Worm (Caenorhabditis elegans) whole organism, L1 larva: ENCODE results near the gene bud-31.

Experiments
- C16A3.4 ChIP-seq: fragments of 150-350 bp; optimal IDR thresholded peaks from 2 replicates; lab custom pipeline; 2014; ENCODE audit warnings: missing biosample characterization, missing genetic modification characterization
- Y116A8C.19 ChIP-seq: sonication (generic microtip); optimal IDR thresholded peaks from 2 replicates; lab custom pipeline; 2016; ENCODE audit warnings: missing compliant biosample characterization, missing genetic modification characterization, borderline replicate concordance
- aly-2 ChIP-seq: fragments of 150-350 bp; optimal IDR thresholded peaks from 2 replicates; lab custom pipeline; 2014; ENCODE audit warnings: missing biosample characterization, missing genetic modification characterization
- ama-1 ChIP-seq: fragments of 150-350 bp; optimal IDR thresholded peaks from 2 replicates; lab custom pipeline; 2014
- blmp-1 ChIP-seq: fragments of 150-350 bp; optimal IDR thresholded peaks from 2 replicates; lab custom pipeline; 2014; ENCODE audit warnings: missing biosample characterization, missing genetic modification characterization
- ces-1 ChIP-seq: fragments of 150-350 bp; optimal IDR thresholded peaks from 2 replicates; lab custom pipeline; 2014; ENCODE audit warnings: missing biosample characterization, missing genetic modification reagents, missing genetic modification characterization
- dsc-1 ChIP-seq: sonication (generic microtip); optimal IDR thresholded peaks from 2 replicates; lab custom pipeline; 2016; ENCODE audit warnings: mild to moderate bottlenecking, missing genetic modification characterization, missing compliant biosample characterization
- efl-1 ChIP-seq, 4 experiments: fragments of 150-350 bp; optimal IDR thresholded peaks in 3 of 4; peaks in 1 of 4; 1 replicate in 1 of 4; 2 replicates in 3 of 4; lab custom pipeline; 2014; ENCODE audit warnings: missing biosample characterization in 2 of 4, missing genetic modification characterization in 2 of 4, missing genetic modification reagents in 2 of 4
- efl-3 ChIP-seq: fragments of 200-800 bp; sonication (Bioruptor generic); optimal IDR thresholded peaks from 2 replicates; lab custom pipeline; 2018; ENCODE audit warnings: mild to moderate bottlenecking, missing genetic modification characterization, missing compliant biosample characterization
- egl-13 ChIP-seq: sonication (generic microtip); optimal IDR thresholded peaks from 2 replicates; lab custom pipeline; 2016; ENCODE audit warnings: missing genotype, missing genetic modification reagents, missing genetic modification characterization, missing compliant biosample characterization
- egl-27 ChIP-seq, 2 experiments: fragments of 150-350 bp in 1 of 2; sonication (generic microtip); optimal IDR thresholded peaks; 3 replicates each; lab custom pipeline; 2017 to 2018; ENCODE audit warnings: missing biosample characterization in 2 of 2, missing genetic modification characterization in 2 of 2, missing genetic modification reagents in 2 of 2
- elt-3 ChIP-seq, 6 experiments: fragments of 150-350 bp in 1 of 6; sonication (generic microtip); optimal IDR thresholded peaks; 2 replicates each; lab custom pipeline; 2017 to 2018; ENCODE audit warnings: missing biosample characterization in 6 of 6, missing genetic modification characterization in 6 of 6, inconsistent platforms in 1 of 6
- ets-5 ChIP-seq: fragments of 200-800 bp; sonication (Bioruptor generic); IDR thresholded peaks from 2 replicates; pipeline ENCODE4 v1.3.6; 2022; ENCODE audit warnings: missing genetic modification characterization, missing compliant biosample characterization
- fkh-10 ChIP-seq: sonication (generic microtip); optimal IDR thresholded peaks from 2 replicates; lab custom pipeline; 2017; ENCODE audit warnings: missing biosample characterization, missing genetic modification reagents, missing genetic modification characterization
- grh-1 ChIP-seq: fragments of 200-800 bp; sonication (Bioruptor generic); IDR thresholded peaks from 2 replicates; pipeline ENCODE4 v1.3.6; 2022; ENCODE audit warnings: missing genetic modification reagents, missing genetic modification characterization, missing compliant biosample characterization
- hlh-17 ChIP-seq: fragments of 200-800 bp; sonication (Bioruptor generic); optimal IDR thresholded peaks from 2 replicates; lab custom pipeline; 2018; ENCODE audit warnings: missing genetic modification characterization, mild to moderate bottlenecking, missing compliant biosample characterization, moderate library complexity, borderline replicate concordance
- hlh-4 ChIP-seq: sonication (generic microtip); optimal IDR thresholded peaks from 2 replicates; lab custom pipeline; 2016; ENCODE audit warnings: mild to moderate bottlenecking, missing genetic modification characterization, missing compliant biosample characterization
- isw-1 ChIP-seq: fragments of 200-800 bp; sonication (Bioruptor generic); IDR thresholded peaks from 2 replicates; pipeline ENCODE4 v1.3.6; 2022; ENCODE audit warnings: missing genetic modification characterization, missing compliant biosample characterization
- lin-13 ChIP-seq: fragments of 150-350 bp; optimal IDR thresholded peaks from 2 replicates; lab custom pipeline; 2014; ENCODE audit warnings: missing biosample characterization, missing genetic modification reagents, missing genetic modification characterization
- lin-14 ChIP-seq: fragments of 200-800 bp; sonication (Bioruptor generic); optimal IDR thresholded peaks from 2 replicates; lab custom pipeline; 2018; ENCODE audit warnings: mild to moderate bottlenecking, missing genetic modification characterization, moderate library complexity, missing compliant biosample characterization
- lin-35 ChIP-seq, 2 experiments: fragments of 150-350 bp; optimal IDR thresholded peaks; 2 replicates each; lab custom pipeline; 2014; ENCODE audit warnings: missing biosample characterization in 2 of 2, missing genetic modification characterization in 2 of 2, missing genetic modification reagents in 2 of 2
- lin-39 ChIP-seq: fragments of 150-350 bp; optimal IDR thresholded peaks from 2 replicates; lab custom pipeline; 2014; ENCODE audit warnings: missing biosample characterization, missing genetic modification reagents, missing genetic modification characterization
- mdl-1 ChIP-seq, 2 experiments: fragments of 150-350 bp; optimal IDR thresholded peaks; 2 replicates each; lab custom pipeline; 2014 to 2017; ENCODE audit warnings: missing biosample characterization in 2 of 2, missing genetic modification characterization in 2 of 2, inconsistent platforms in 1 of 2
- mep-1 ChIP-seq: fragments of 150-350 bp; optimal IDR thresholded peaks from 2 replicates; lab custom pipeline; 2014; ENCODE audit warnings: missing biosample characterization, missing genetic modification characterization
- nhr-12 ChIP-seq: sonication (generic microtip); optimal IDR thresholded peaks from 2 replicates; lab custom pipeline; 2017; ENCODE audit warnings: missing biosample characterization, missing genetic modification characterization
- nhr-19 ChIP-seq: fragments of 200-800 bp; sonication (Bioruptor generic); conservative IDR thresholded peaks from 2 replicates; pipeline ENCODE4 v1.3.6; 2022; ENCODE audit warnings: missing genetic modification characterization, missing compliant biosample characterization
- nhr-20 ChIP-seq: sonication (generic microtip); optimal IDR thresholded peaks from 2 replicates; lab custom pipeline; 2016; ENCODE audit warnings: mild to moderate bottlenecking, missing genetic modification characterization, missing compliant biosample characterization
- nhr-28 ChIP-seq: fragments of 150-350 bp; optimal IDR thresholded peaks from 2 replicates; lab custom pipeline; 2014; ENCODE audit warnings: missing biosample characterization, missing genetic modification characterization
- nhr-47 ChIP-seq: sonication (generic microtip); optimal IDR thresholded peaks from 2 replicates; lab custom pipeline; 2016; ENCODE audit warnings: mild to moderate bottlenecking, missing genetic modification characterization, moderate library complexity, missing compliant biosample characterization
- nhr-71 ChIP-seq: sonication (generic microtip); optimal IDR thresholded peaks from 2 replicates; lab custom pipeline; 2016; ENCODE audit warnings: mild to moderate bottlenecking, missing genetic modification characterization, moderate library complexity, missing compliant biosample characterization
- nhr-84 ChIP-seq: sonication (generic microtip); optimal IDR thresholded peaks from 2 replicates; lab custom pipeline; 2017; ENCODE audit warnings: missing biosample characterization, missing genetic modification characterization
- nhr-85 ChIP-seq: sonication (generic microtip); peaks from one replicate; lab custom pipeline; 2016; ENCODE audit warnings: missing genetic modification characterization, inconsistent platforms, missing compliant biosample characterization
- pag-3 ChIP-seq: sonication (generic microtip); optimal IDR thresholded peaks from 2 replicates; lab custom pipeline; 2017; ENCODE audit warnings: missing genetic modification characterization, mild to moderate bottlenecking, missing compliant biosample characterization, antibody characterized with exemption, borderline replicate concordance; ENCODE audit not compliant: insufficient read depth
- pqm-1 ChIP-seq: sonication (generic microtip); optimal IDR thresholded peaks from 3 replicates; lab custom pipeline; 2017; ENCODE audit warnings: missing biosample characterization, missing genetic modification characterization
- rnt-1 ChIP-seq: sonication (generic microtip); optimal IDR thresholded peaks from 2 replicates; lab custom pipeline; 2016; ENCODE audit warnings: mild to moderate bottlenecking, missing genetic modification characterization, moderate library complexity, missing compliant biosample characterization
- skn-1 ChIP-seq: fragments of 150-350 bp; optimal IDR thresholded peaks from 2 replicates; lab custom pipeline; 2014; ENCODE audit warnings: missing biosample characterization, missing genetic modification characterization
- snu-23 ChIP-seq: sonication (generic microtip); optimal IDR thresholded peaks from 2 replicates; lab custom pipeline; 2016; ENCODE audit warnings: missing genetic modification characterization, missing compliant biosample characterization
- swsn-7 ChIP-seq: sonication (generic microtip); optimal IDR thresholded peaks from 2 replicates; lab custom pipeline; 2016; ENCODE audit warnings: missing genetic modification characterization, missing compliant biosample characterization
- tlp-1 ChIP-seq: fragments of 150-350 bp; optimal IDR thresholded peaks from 2 replicates; lab custom pipeline; 2014; ENCODE audit warnings: missing biosample characterization, missing genetic modification characterization
- unc-30 ChIP-seq: sonication (generic microtip); optimal IDR thresholded peaks from 2 replicates; lab custom pipeline; 2017; ENCODE audit warnings: missing biosample characterization, missing genetic modification characterization
- unc-98 ChIP-seq: fragments of 200-800 bp; sonication (Bioruptor generic); IDR thresholded peaks from 2 replicates; pipeline ENCODE4 v1.3.6; 2022; ENCODE audit warnings: missing genetic modification characterization, missing compliant biosample characterization
- vab-15 ChIP-seq: sonication (generic microtip); optimal IDR thresholded peaks from 2 replicates; lab custom pipeline; 2017; ENCODE audit warnings: missing genotype, mild to moderate bottlenecking, missing genetic modification characterization, missing compliant biosample characterization
- xbp-1 ChIP-seq: sonication (generic microtip); optimal IDR thresholded peaks from 2 replicates; lab custom pipeline; 2016; ENCODE audit warnings: missing genetic modification characterization, missing compliant biosample characterization

Gene bud-31

DNA sequence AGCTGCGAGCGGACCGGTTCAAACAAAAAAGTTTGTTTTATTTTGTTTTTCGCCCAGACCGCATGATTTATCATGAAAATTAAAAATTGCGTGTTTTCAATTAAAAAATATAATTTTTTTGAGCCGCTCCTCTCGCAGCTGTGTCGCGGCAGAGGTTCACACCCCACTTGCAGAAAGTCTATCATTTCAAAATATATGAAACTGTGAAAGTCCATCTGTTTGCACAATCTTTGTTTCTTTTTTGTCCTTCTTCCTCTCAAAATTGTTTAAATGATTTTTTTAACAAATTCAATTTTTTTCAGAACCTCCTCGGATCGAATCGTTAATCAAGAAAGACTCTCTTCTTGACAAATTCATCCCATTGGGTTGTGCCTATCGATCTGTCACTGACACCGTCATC lies 3.3 kb upstream of the bud-31 start, which contains the start of gene tlk-1:
Gene tlk-1, plus strand, starts transcription at position 301 of the 400 bp plus-strand sequence.
- TF ChIP-seq lin-13 (GFP tag; lab: Kevin White, UChicago) (no peak), efl-3 (GFP tag; lab: Kevin White, UChicago) (no peak)

DNA sequence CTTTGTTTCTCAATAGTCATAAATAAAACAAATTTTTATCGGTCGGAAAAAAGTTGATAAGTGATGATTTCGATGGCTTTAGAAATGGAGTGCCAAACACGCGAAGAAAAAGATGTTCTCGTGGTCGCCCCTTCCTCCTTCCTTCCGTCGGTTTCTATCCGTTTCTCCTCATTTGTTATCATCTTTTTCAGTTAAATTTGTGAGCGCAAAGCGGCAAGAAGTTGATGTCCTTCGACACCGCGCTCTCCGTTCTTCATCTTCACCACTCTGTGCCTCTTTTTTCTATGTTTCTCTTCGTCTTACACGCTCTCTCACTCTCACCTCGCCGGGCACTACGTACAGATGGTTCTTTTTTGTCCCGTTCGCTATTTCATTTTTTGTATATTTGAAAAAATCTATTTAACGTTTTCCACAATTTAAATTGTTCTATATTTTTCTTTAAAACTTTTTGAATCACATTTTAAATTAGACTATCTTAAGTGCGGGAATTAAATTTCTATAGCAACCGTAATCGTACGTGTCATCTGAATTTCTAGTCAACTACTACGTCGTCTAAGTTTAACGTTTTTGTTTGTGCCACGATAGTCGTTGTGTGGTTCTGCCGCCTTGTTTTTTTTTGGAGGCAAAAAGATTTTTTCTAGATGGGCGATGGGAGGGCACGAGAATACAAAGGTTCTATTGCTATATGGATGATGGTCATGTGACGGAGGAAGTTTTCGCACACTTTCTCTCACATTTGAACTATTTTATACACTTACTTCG lies 2.5 kb upstream of the bud-31 start:
- peak; percentile 71 for TF ChIP-seq nhr-85
- TF ChIP-seq ama-1 (lab: Kevin White, UChicago) = no peak
- TF ChIP-seq elt-3 (tag; optimal IDR thresholded peaks at IDR 0.05; lab: Kevin White, UChicago) = peak in 1 of 6 experiments; percentile 43
- TF ChIP-seq xbp-1 (tag; lab: Kevin White, UChicago) = no peak
- TF ChIP-seq efl-1 (optimal IDR thresholded peaks at IDR 0.05; lab: Kevin White, UChicago) = peak in 1 of 2 experiments; percentile 1
- TF ChIP-seq efl-1 (GFP tag; optimal IDR thresholded peaks at IDR 0.05 in 1 of 2; lab: Kevin White, UChicago) = peak in 1 of 2 experiments; percentile 73
- TF ChIP-seq aly-2 = no peak
- TF ChIP-seq nhr-71 (tag; lab: Kevin White, UChicago) = peak; percentile 36
- peak; percentile 1 for TF ChIP-seq skn-1 (tag; lab: Kevin White, UChicago)
- no peak for TF ChIP-seq nhr-19 (GFP tag; lab: Robert Waterston, UW)
- no peak for TF ChIP-seq C16A3.4 (tag; lab: Kevin White, UChicago)
- TF ChIP-seq pag-3 (tag; lab: Kevin White, UChicago) = peak; percentile 30
- TF ChIP-seq nhr-20 (tag; lab: Kevin White, UChicago) = no peak
- TF ChIP-seq blmp-1 (tag; lab: Kevin White, UChicago) = peak; percentile 36
- TF ChIP-seq nhr-12 (tag; lab: Kevin White, UChicago) = no peak
- TF ChIP-seq lin-14 (GFP tag; lab: Kevin White, UChicago) = peak; percentile 91
- peak in 1 of 2 experiments; percentile 19 for TF ChIP-seq mdl-1 (tag; optimal IDR thresholded peaks at IDR 0.05; lab: Kevin White, UChicago)
- peak; percentile 45 for TF ChIP-seq fkh-10 (GFP tag; lab: Kevin White, UChicago)
- peak in 1 of 2 experiments; percentile 29 for TF ChIP-seq lin-35 (GFP tag; optimal IDR thresholded peaks at IDR 0.05; lab: Kevin White, UChicago)
- TF ChIP-seq tlp-1 (tag; lab: Kevin White, UChicago) = no peak
- peak; percentile 7 for TF ChIP-seq mep-1 (tag; lab: Kevin White, UChicago)
- TF ChIP-seq rnt-1 (tag; lab: Kevin White, UChicago) = peak; percentile 17
- peak; percentile 1 for TF ChIP-seq snu-23 (GFP tag; lab: Kevin White, UChicago)
- no peak for TF ChIP-seq isw-1 (GFP tag; lab: Robert Waterston, UW)

DNA sequence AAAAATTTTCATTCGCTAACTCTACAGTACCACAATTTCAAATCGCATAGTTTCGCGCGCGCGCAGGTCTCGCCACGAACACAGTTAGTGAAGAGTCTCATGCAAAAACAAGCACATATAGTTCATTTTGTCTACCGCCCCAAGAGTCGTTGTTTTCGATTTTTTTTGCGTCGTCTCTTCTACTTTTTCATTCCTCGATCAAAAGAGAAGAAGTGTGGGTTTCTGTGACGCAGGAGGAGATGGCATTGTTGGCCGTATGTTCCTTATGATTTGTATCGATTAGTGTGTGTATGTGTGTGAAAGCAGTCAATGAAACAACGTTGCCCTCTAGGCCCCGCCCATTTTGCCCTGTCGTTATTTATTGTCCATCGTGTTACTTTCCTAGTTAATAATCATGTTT lies 1.6 kb upstream of the bud-31 start:
- TF ChIP-seq C16A3.4 (tag; lab: Kevin White, UChicago) (no peak), lin-39 (tag; lab: Kevin White, UChicago) (no peak), unc-98 (no peak), nhr-28 (tag; lab: Kevin White, UChicago) (no peak), blmp-1 (tag; lab: Kevin White, UChicago) (peak; percentile 54), Y116A8C.19 (tag; lab: Kevin White, UChicago) (no peak), nhr-85 (peak; percentile 65), hlh-4 (tag; lab: Kevin White, UChicago) (no peak), rnt-1 (tag; lab: Kevin White, UChicago) (peak; percentile 29), ces-1 (GFP tag; lab: Kevin White, UChicago) (no peak), lin-35 (GFP tag; optimal IDR thresholded peaks at IDR 0.05; lab: Kevin White, UChicago) (peak in 1 of 2 experiments; percentile 29), nhr-84 (no peak)

- TF ChIP-seq blmp-1 (tag; lab: Kevin White, UChicago) = peak; percentile 49
- TF ChIP-seq egl-13 (tag; lab: Kevin White, UChicago) = peak; percentile 2
- TF ChIP-seq swsn-7 = peak; percentile 68
- TF ChIP-seq nhr-47 (tag; lab: Kevin White, UChicago) = peak; percentile 59
- no peak for TF ChIP-seq pqm-1 (tag; lab: Kevin White, UChicago)
- TF ChIP-seq grh-1 (GFP tag; lab: Robert Waterston, UW) = no peak
- no peak for TF ChIP-seq hlh-17 (GFP tag; lab: Kevin White, UChicago)
- TF ChIP-seq nhr-12 (tag; lab: Kevin White, UChicago) = no peak
- TF ChIP-seq vab-15 = no peak
- peak; percentile 42 for TF ChIP-seq dsc-1 (tag; lab: Kevin White, UChicago)
- peak; percentile 49 to 64 for TF ChIP-seq efl-1 (optimal IDR thresholded peaks at IDR 0.05; lab: Kevin White, UChicago)
- TF ChIP-seq efl-1 (GFP tag; optimal IDR thresholded peaks at IDR 0.05 in 1 of 2; lab: Kevin White, UChicago) = peak in 1 of 2 experiments; percentile 83
- no peak for TF ChIP-seq ets-5 (GFP tag; lab: Robert Waterston, UW)
- no peak for TF ChIP-seq skn-1 (tag; lab: Kevin White, UChicago)
- TF ChIP-seq unc-30 (tag; lab: Kevin White, UChicago) = no peak
- TF ChIP-seq lin-35 (GFP tag; optimal IDR thresholded peaks at IDR 0.05; lab: Kevin White, UChicago) = peak; percentile 26 to 61
- TF ChIP-seq mdl-1 (tag; optimal IDR thresholded peaks at IDR 0.05; lab: Kevin White, UChicago) = peak in 1 of 2 experiments; percentile 63
- no peak for TF ChIP-seq elt-3 (tag; optimal IDR thresholded peaks at IDR 0.05; lab: Kevin White, UChicago)
- TF ChIP-seq C16A3.4 (tag; lab: Kevin White, UChicago) = peak; percentile 48
- TF ChIP-seq egl-27 (tag; optimal IDR thresholded peaks at IDR 0.05; lab: Kevin White, UChicago) = no peak
Measured at ce11 chrIII:9697323-9697722, 1.0 kb upstream of the bud-31 start.
